Worm (Caenorhabditis elegans) whole organism, L4 larva: ENCODE measurements around the gene uaf-2.

Source experiments
- Y48G9A.11 ChIP-seq: fragments of 200-800 bp; sonication (Bioruptor generic); IDR thresholded peaks from 2 replicates; pipeline ENCODE4 v1.3.6; 2022; ENCODE audit warnings: missing genetic modification reagents, missing genetic modification characterization, missing compliant biosample characterization
- ceh-44 ChIP-seq: fragments of 200-800 bp; sonication (Bioruptor generic); IDR thresholded peaks from 2 replicates; pipeline ENCODE4 v1.3.6; 2022; ENCODE audit warnings: missing genetic modification reagents, missing genetic modification characterization, missing compliant biosample characterization
- ctbp-1 ChIP-seq: fragments of 200-800 bp; sonication (Bioruptor generic); IDR thresholded peaks from 2 replicates; pipeline ENCODE4 v1.3.6; 2022; ENCODE audit warnings: missing genetic modification reagents, missing genetic modification characterization, missing compliant biosample characterization
- nhr-10 ChIP-seq: fragments of 150-350 bp; optimal IDR thresholded peaks from 2 replicates; lab custom pipeline; 2014; ENCODE audit warnings: missing biosample characterization, missing genetic modification characterization
- nhr-237 ChIP-seq: sonication (generic microtip); optimal IDR thresholded peaks from 2 replicates; lab custom pipeline; 2017; ENCODE audit warnings: missing biosample characterization, missing genetic modification characterization
- nhr-77 ChIP-seq: fragments of 150-350 bp; optimal IDR thresholded peaks from 2 replicates; lab custom pipeline; 2014; ENCODE audit warnings: missing biosample characterization, missing genetic modification characterization
- unc-39 ChIP-seq: sonication (generic microtip); optimal IDR thresholded peaks from 2 replicates; lab custom pipeline; 2017; ENCODE audit warnings: missing biosample characterization, missing genetic modification characterization

ce11 chrIV:17096168-17096567, 22.4 kb downstream of the uaf-2 start, which contains the start of gene Y116A8C.27:
- TF ChIP-seq nhr-237 (tag; lab: Kevin White, UChicago) (no peak), unc-39 (tag; lab: Kevin White, UChicago) (no peak), Y48G9A.11 (GFP tag; lab: Robert Waterston, UW) (no peak), ceh-44 (GFP tag; lab: Robert Waterston, UW) (no peak), nhr-10 (tag; lab: Kevin White, UChicago) (no peak), ctbp-1 (GFP tag; lab: Robert Waterston, UW) (no peak), nhr-77 (tag; lab: Kevin White, UChicago) (no peak)
